Worm (Caenorhabditis elegans) whole organism, mixed stage, embryonic: ENCODE results near the gene F27C8.3.

Experiments
- M03D4.4 ChIP-seq: sonication (generic microtip); optimal IDR thresholded peaks from 2 replicates; lab custom pipeline; 2017; ENCODE audit warnings: mild to moderate bottlenecking, missing genetic modification characterization, missing compliant biosample characterization
- bed-3 ChIP-seq: fragments of 200-800 bp; sonication (Bioruptor generic); optimal IDR thresholded peaks from 3 replicates; lab custom pipeline; 2018; ENCODE audit warnings: mild to moderate bottlenecking, missing genetic modification characterization, moderate library complexity, missing compliant biosample characterization
- blmp-1 ChIP-seq: fragments of 150-350 bp; optimal IDR thresholded peaks from 2 replicates; lab custom pipeline; 2014; ENCODE audit warnings: missing biosample characterization, missing genetic modification characterization
- ceh-39 ChIP-seq: fragments of 150-350 bp; optimal IDR thresholded peaks from 2 replicates; lab custom pipeline; 2014; ENCODE audit warnings: missing biosample characterization, missing genetic modification characterization
- ceh-43 ChIP-seq: fragments of 200-800 bp; sonication (Bioruptor generic); optimal IDR thresholded peaks from 2 replicates; lab custom pipeline; 2018; ENCODE audit warnings: mild to moderate bottlenecking, missing genetic modification characterization, moderate library complexity, missing compliant biosample characterization
- ceh-83 ChIP-seq: fragments of 200-800 bp; sonication (Bioruptor generic); optimal IDR thresholded peaks from 2 replicates; lab custom pipeline; 2018; ENCODE audit warnings: mild to moderate bottlenecking, missing genetic modification characterization, missing compliant biosample characterization
- ces-1 ChIP-seq: fragments of 150-350 bp; optimal IDR thresholded peaks from 2 replicates; lab custom pipeline; 2014; ENCODE audit warnings: missing biosample characterization, missing genetic modification reagents, missing genetic modification characterization
- cnd-1 ChIP-seq: fragments of 200-800 bp; sonication (Bioruptor generic); optimal IDR thresholded peaks from 2 replicates; lab custom pipeline; 2018; ENCODE audit warnings: mild to moderate bottlenecking, missing genetic modification characterization, missing compliant biosample characterization
- drap-1 ChIP-seq: fragments of 200-800 bp; sonication (Bioruptor generic); optimal IDR thresholded peaks from 3 replicates; lab custom pipeline; 2018; ENCODE audit warnings: mild to moderate bottlenecking, missing genetic modification characterization, missing compliant biosample characterization
- elt-1 ChIP-seq: sonication (generic microtip); optimal IDR thresholded peaks from 2 replicates; lab custom pipeline; 2017; ENCODE audit warnings: missing genetic modification characterization, mild to moderate bottlenecking, missing compliant biosample characterization, antibody characterized with exemption, moderate library complexity, borderline replicate concordance; ENCODE audit not compliant: insufficient read depth
- elt-3 ChIP-seq: fragments of 150-350 bp; optimal IDR thresholded peaks from 2 replicates; lab custom pipeline; 2014; ENCODE audit warnings: missing biosample characterization, missing genetic modification characterization
- flh-1 ChIP-seq: fragments of 200-800 bp; sonication (Bioruptor generic); optimal IDR thresholded peaks from 2 replicates; lab custom pipeline; 2018; ENCODE audit warnings: mild to moderate bottlenecking, missing genetic modification characterization, moderate library complexity, missing compliant biosample characterization
- ham-2 ChIP-seq: fragments of 200-800 bp; sonication (Bioruptor generic); optimal IDR thresholded peaks from 2 replicates; lab custom pipeline; 2018; ENCODE audit warnings: mild to moderate bottlenecking, missing genetic modification characterization, missing compliant biosample characterization
- hlh-1 ChIP-seq: fragments of 150-350 bp; optimal IDR thresholded peaks from 2 replicates; lab custom pipeline; 2014; ENCODE audit warnings: missing biosample characterization, missing genetic modification reagents, missing genetic modification characterization
- lin-13 ChIP-seq: fragments of 150-350 bp; optimal IDR thresholded peaks from 2 replicates; lab custom pipeline; 2014; ENCODE audit warnings: missing biosample characterization, missing genetic modification characterization
- lin-32 ChIP-seq: fragments of 200-800 bp; sonication (Bioruptor generic); optimal IDR thresholded peaks from 2 replicates; lab custom pipeline; 2018; ENCODE audit warnings: mild to moderate bottlenecking, missing genetic modification characterization, missing compliant biosample characterization
- lsy-2 ChIP-seq: fragments of 150-350 bp; optimal IDR thresholded peaks from 2 replicates; lab custom pipeline; 2014; ENCODE audit warnings: missing biosample characterization, missing genetic modification characterization
- mab-5 ChIP-seq: fragments of 150-350 bp; optimal IDR thresholded peaks from 2 replicates; lab custom pipeline; 2014; ENCODE audit warnings: missing biosample characterization, missing genetic modification characterization
- mep-1 ChIP-seq: fragments of 150-350 bp; optimal IDR thresholded peaks from 2 replicates; lab custom pipeline; 2017; ENCODE audit warnings: missing biosample characterization, missing genetic modification reagents, missing genetic modification characterization, inconsistent platforms
- nhr-12 ChIP-seq: fragments of 150-350 bp; optimal IDR thresholded peaks from 2 replicates; lab custom pipeline; 2014; ENCODE audit warnings: missing biosample characterization, missing genetic modification characterization
- nhr-2 ChIP-seq: fragments of 150-350 bp; optimal IDR thresholded peaks from 2 replicates; lab custom pipeline; 2014; ENCODE audit warnings: missing biosample characterization, missing genetic modification characterization
- nhr-237 ChIP-seq: fragments of 150-350 bp; optimal IDR thresholded peaks from 2 replicates; lab custom pipeline; 2014; ENCODE audit warnings: missing biosample characterization, missing genetic modification characterization
- nhr-28 ChIP-seq: fragments of 150-350 bp; optimal IDR thresholded peaks from 2 replicates; lab custom pipeline; 2014; ENCODE audit warnings: missing biosample characterization, missing genetic modification characterization
- nhr-76 ChIP-seq: sonication (generic microtip); optimal IDR thresholded peaks from 2 replicates; lab custom pipeline; 2017; ENCODE audit warnings: missing biosample characterization, missing genetic modification characterization
- sem-2 ChIP-seq: fragments of 200-800 bp; sonication (Bioruptor generic); optimal IDR thresholded peaks from 2 replicates; lab custom pipeline; 2018; ENCODE audit warnings: mild to moderate bottlenecking, missing genetic modification characterization, missing compliant biosample characterization
- snpc-4 ChIP-seq: fragments of 150-350 bp; optimal IDR thresholded peaks from 2 replicates; lab custom pipeline; 2014; ENCODE audit warnings: missing biosample characterization, missing genetic modification characterization
- sptf-1 ChIP-seq: sonication (generic microtip); optimal IDR thresholded peaks from 2 replicates; lab custom pipeline; 2017; ENCODE audit warnings: mild to moderate bottlenecking, missing genetic modification characterization, moderate library complexity, missing compliant biosample characterization
- tbx-8 ChIP-seq: fragments of 200-800 bp; sonication (Bioruptor generic); optimal IDR thresholded peaks from 2 replicates; lab custom pipeline; 2018; ENCODE audit warnings: mild to moderate bottlenecking, missing genetic modification characterization, moderate library complexity, missing compliant biosample characterization
- unc-120 ChIP-seq: sonication (generic microtip); optimal IDR thresholded peaks from 2 replicates; lab custom pipeline; 2017; ENCODE audit warnings: missing genetic modification characterization, missing compliant biosample characterization; ENCODE audit not compliant: poor library complexity, severe bottlenecking
- unc-39 ChIP-seq: fragments of 150-350 bp; optimal IDR thresholded peaks from 2 replicates; lab custom pipeline; 2014; ENCODE audit warnings: missing biosample characterization, missing genetic modification characterization
- unc-62 ChIP-seq: fragments of 150-350 bp; optimal IDR thresholded peaks from 2 replicates; lab custom pipeline; 2014; ENCODE audit warnings: missing biosample characterization, missing genetic modification reagents, missing genetic modification characterization
- zip-8 ChIP-seq: fragments of 150-350 bp; optimal IDR thresholded peaks from 2 replicates; lab custom pipeline; 2014; ENCODE audit warnings: missing biosample characterization, missing genetic modification characterization
- ztf-11 ChIP-seq: fragments of 150-350 bp; optimal IDR thresholded peaks from 2 replicates; lab custom pipeline; 2014; ENCODE audit warnings: missing biosample characterization, missing genetic modification characterization

Gene F27C8.3

DNA sequence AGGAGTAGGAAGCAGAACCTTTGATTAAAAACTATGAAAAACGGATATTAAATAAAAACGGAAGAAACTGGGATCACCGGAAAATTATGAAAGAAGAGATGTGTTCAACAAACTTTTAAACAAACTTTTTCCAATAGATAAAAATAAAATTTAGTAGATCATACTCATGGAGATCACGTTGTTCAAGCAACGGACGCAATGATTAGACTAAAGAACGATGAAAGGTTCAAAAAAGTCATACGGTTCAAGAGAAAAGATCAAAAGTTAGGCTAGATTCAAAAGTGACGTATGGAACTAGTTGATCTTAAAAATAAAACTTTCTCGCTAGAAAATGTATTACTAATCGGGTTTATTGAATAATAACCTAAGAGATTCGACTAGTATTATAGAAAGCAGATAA is 36.4 kb upstream of the F27C8.3 start:
- TF ChIP-seq unc-120 (no peak), ztf-11 (tag; lab: Kevin White, UChicago) (no peak), ceh-39 (tag; lab: Kevin White, UChicago) (no peak), ces-1 (GFP tag; lab: Kevin White, UChicago) (no peak), lin-32 (GFP tag; lab: Kevin White, UChicago) (no peak), nhr-237 (no peak), zip-8 (tag; lab: Kevin White, UChicago) (no peak), cnd-1 (tag; lab: Kevin White, UChicago) (no peak), mab-5 (no peak), sem-2 (GFP tag; lab: Kevin White, UChicago) (no peak), lsy-2 (tag; lab: Kevin White, UChicago) (no peak), blmp-1 (tag; lab: Kevin White, UChicago) (no peak), nhr-12 (tag; lab: Kevin White, UChicago) (no peak), nhr-2 (tag; lab: Kevin White, UChicago) (no peak), elt-1 (tag; lab: Kevin White, UChicago) (no peak), mep-1 (tag; lab: Kevin White, UChicago) (no peak), unc-39 (no peak), ceh-43 (GFP tag; lab: Kevin White, UChicago) (no peak), hlh-1 (tag; lab: Kevin White, UChicago) (no peak), lin-13 (tag; lab: Kevin White, UChicago) (no peak)

DNA sequence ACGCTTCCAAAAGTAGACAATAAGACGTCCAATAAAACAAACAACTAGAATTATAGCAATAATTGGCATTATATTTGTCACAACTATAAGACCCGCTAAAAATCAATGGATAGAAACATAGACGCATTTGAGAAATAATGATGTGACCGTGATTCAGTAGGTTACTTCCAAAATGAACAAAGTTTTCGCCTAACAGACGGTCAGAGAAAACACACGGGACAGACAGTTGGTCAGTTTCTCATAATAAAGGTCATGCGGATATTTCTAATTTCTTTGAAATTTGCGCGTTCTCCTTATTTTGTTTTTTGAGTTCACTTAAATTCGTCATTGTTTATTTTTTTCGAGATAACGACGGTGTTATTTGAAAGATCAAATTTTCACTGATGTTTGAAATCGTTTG is 35.9 kb upstream of the F27C8.3 start:
- no peak for TF ChIP-seq nhr-2 (tag; lab: Kevin White, UChicago)
- TF ChIP-seq nhr-28 = no peak

DNA sequence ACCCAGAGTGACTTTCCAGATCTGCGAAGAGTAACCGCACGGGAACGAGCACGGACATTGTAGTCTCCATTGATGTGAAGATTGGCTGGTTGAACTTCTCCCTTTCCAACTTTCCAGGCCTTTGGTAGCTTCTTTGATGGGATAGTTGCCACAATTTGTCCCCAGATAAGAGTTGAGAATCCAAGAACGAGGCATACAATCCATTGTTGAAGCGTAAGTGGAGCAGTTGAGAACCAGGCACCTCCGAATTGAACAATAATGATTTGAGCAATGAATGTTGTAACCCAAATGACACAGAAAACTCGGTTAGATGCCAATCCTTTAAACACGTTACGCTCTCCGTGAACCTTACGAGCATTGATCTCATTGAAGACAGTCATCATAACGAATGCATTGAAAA is 31.4 kb upstream of the F27C8.3 start:
- TF ChIP-seq blmp-1 (tag; lab: Kevin White, UChicago) (no peak), mab-5 (no peak), nhr-12 (tag; lab: Kevin White, UChicago) (no peak), ceh-83 (GFP tag; lab: Kevin White, UChicago) (no peak), ham-2 (GFP tag; lab: Kevin White, UChicago) (no peak), snpc-4 (no peak), ceh-43 (GFP tag; lab: Kevin White, UChicago) (no peak), lin-32 (GFP tag; lab: Kevin White, UChicago) (no peak), unc-120 (no peak), bed-3 (GFP tag; lab: Kevin White, UChicago) (no peak), lsy-2 (tag; lab: Kevin White, UChicago) (no peak), tbx-8 (no peak), nhr-2 (tag; lab: Kevin White, UChicago) (no peak)

DNA sequence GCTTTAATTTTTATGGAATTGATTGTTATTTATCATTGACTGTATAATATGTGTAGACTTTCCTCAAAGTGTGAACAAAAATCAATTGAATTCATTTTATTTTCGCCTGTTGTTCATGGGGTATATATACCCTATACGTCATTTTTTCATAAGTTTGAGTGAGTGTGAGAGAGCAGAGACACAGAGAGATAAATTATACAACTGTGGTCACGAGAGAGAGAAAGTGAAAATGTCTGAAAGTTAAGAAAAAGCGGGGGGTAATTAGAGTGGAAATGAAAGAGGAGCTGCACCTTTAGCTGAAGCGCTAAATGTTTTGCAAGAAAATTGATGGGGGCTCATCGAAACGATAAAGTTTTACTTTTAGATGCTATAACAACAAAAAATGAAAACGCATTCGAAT is 30.1 kb upstream of the F27C8.3 start:
- TF ChIP-seq nhr-2 (tag; lab: Kevin White, UChicago) (no peak), elt-1 (tag; lab: Kevin White, UChicago) (no peak), snpc-4 (no peak), ceh-39 (tag; lab: Kevin White, UChicago) (no peak), nhr-76 (tag; lab: Kevin White, UChicago) (no peak), zip-8 (tag; lab: Kevin White, UChicago) (no peak), unc-39 (no peak), sptf-1 (tag; lab: Kevin White, UChicago) (no peak), drap-1 (GFP tag; lab: Kevin White, UChicago) (no peak), mep-1 (tag; lab: Kevin White, UChicago) (no peak), ztf-11 (tag; lab: Kevin White, UChicago) (no peak), hlh-1 (tag; lab: Kevin White, UChicago) (no peak), lsy-2 (tag; lab: Kevin White, UChicago) (no peak), nhr-237 (no peak), tbx-8 (no peak), unc-62 (no peak), ham-2 (GFP tag; lab: Kevin White, UChicago) (no peak)

DNA sequence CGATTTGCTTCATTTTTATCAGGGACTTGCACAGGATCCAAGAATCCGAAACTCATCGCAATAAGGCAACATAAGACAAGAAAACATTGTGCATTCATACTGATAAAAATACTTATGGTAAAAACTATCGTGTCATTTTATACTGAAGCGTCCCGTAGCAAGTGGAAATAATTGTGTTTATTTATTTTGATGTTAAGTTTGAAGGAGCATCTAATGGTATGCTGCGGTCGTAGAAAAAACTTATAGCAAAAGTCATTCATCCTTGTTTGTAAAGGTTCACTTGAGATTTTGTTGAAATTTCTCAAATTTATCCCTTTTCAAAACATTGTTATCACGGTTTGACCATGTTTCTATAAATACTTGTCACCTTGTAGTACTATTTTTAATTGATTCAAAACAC is 29.3 kb upstream of the F27C8.3 start, which contains the start of gene W09C2.10:
TSS of gene W09C2.10 (minus strand) at position 101 of the 400 bp plus-strand sequence.
- no peak for TF ChIP-seq mab-5
- TF ChIP-seq unc-39 = no peak
- no peak for TF ChIP-seq lsy-2 (tag; lab: Kevin White, UChicago)
- no peak for TF ChIP-seq ham-2 (GFP tag; lab: Kevin White, UChicago)
- no peak for TF ChIP-seq sptf-1 (tag; lab: Kevin White, UChicago)
- TF ChIP-seq drap-1 (GFP tag; lab: Kevin White, UChicago) = no peak
- no peak for TF ChIP-seq mep-1 (tag; lab: Kevin White, UChicago)
- no peak for TF ChIP-seq nhr-28
- TF ChIP-seq lin-13 (tag; lab: Kevin White, UChicago) = no peak
- TF ChIP-seq blmp-1 (tag; lab: Kevin White, UChicago) = no peak
- no peak for TF ChIP-seq zip-8 (tag; lab: Kevin White, UChicago)
- TF ChIP-seq flh-1 = no peak
- TF ChIP-seq elt-3 (tag; lab: Kevin White, UChicago) = no peak
- TF ChIP-seq ceh-43 (GFP tag; lab: Kevin White, UChicago) = no peak
- no peak for TF ChIP-seq ces-1 (GFP tag; lab: Kevin White, UChicago)
- no peak for TF ChIP-seq unc-120
- no peak for TF ChIP-seq nhr-76 (tag; lab: Kevin White, UChicago)
- TF ChIP-seq M03D4.4 = no peak
- no peak for TF ChIP-seq sem-2 (GFP tag; lab: Kevin White, UChicago)
- no peak for TF ChIP-seq ztf-11 (tag; lab: Kevin White, UChicago)
